Fruit fly (Drosophila melanogaster) whole organism, embryonic: ENCODE data around the gene Vha100-2.

Experiments used
- B-H2 ChIP-seq: fragments of 200-800 bp; sonication (Bioruptor generic); optimal IDR thresholded peaks from 2 replicates; lab custom pipeline; 2018; ENCODE audit warnings: missing biosample characterization, mild to moderate bottlenecking, missing genetic modification characterization
- Bdp1 ChIP-seq: fragments of 200-800 bp; sonication (Bioruptor generic); optimal IDR thresholded peaks from 3 replicates; lab custom pipeline; 2016; ENCODE audit warnings: missing biosample characterization, missing genetic modification characterization
- Bteb2 ChIP-seq: fragments of 200-800 bp; sonication (Bioruptor generic); optimal IDR thresholded peaks from 2 replicates; lab custom pipeline; 2016; ENCODE audit warnings: missing biosample characterization, missing genetic modification characterization
- CG10462 ChIP-seq: fragments of 200-800 bp; sonication (Bioruptor generic); optimal IDR thresholded peaks from 2 replicates; lab custom pipeline; 2016; ENCODE audit warnings: missing biosample characterization, missing genetic modification characterization
- CG10565 ChIP-seq: fragments of 200-800 bp; sonication (Bioruptor generic); optimal IDR thresholded peaks from 3 replicates; lab custom pipeline; 2016; ENCODE audit warnings: missing biosample characterization, mild to moderate bottlenecking, missing genetic modification characterization
- CG10654 ChIP-seq: fragments of 200-800 bp; sonication (Bioruptor generic); optimal IDR thresholded peaks from 2 replicates; lab custom pipeline; 2016; ENCODE audit warnings: missing biosample characterization, missing genetic modification characterization
- CG11247 ChIP-seq: fragments of 200-800 bp; sonication (Bioruptor generic); IDR thresholded peaks from 2 replicates; pipeline ENCODE4 v1.3.6; 2022; ENCODE audit warnings: missing biosample characterization, missing genetic modification characterization
- CG11695 ChIP-seq: fragments of 200-800 bp; sonication (Bioruptor generic); IDR thresholded peaks from 3 replicates; pipeline ENCODE4 v1.3.6; 2022; ENCODE audit warnings: missing biosample characterization, missing genetic modification characterization
- CG11696 ChIP-seq: fragments of 200-800 bp; sonication (Bioruptor generic); IDR thresholded peaks from 2 replicates; pipeline ENCODE4 v1.3.6; 2022; ENCODE audit warnings: missing biosample characterization, missing genetic modification characterization
- CG12071 ChIP-seq: fragments of 200-800 bp; sonication (Bioruptor generic); optimal IDR thresholded peaks from 3 replicates; lab custom pipeline; 2018; ENCODE audit warnings: missing biosample characterization, mild to moderate bottlenecking, missing genetic modification characterization
- CG12391 ChIP-seq: fragments of 200-800 bp; sonication (Bioruptor generic); optimal IDR thresholded peaks from 3 replicates; lab custom pipeline; 2018; ENCODE audit warnings: missing biosample characterization, mild to moderate bottlenecking, missing genetic modification characterization, moderate library complexity
- CG12942 ChIP-seq: fragments of 200-800 bp; sonication (Bioruptor generic); optimal IDR thresholded peaks from 3 replicates; lab custom pipeline; 2016; ENCODE audit warnings: missing biosample characterization, missing genetic modification characterization
- CG14710 ChIP-seq: fragments of 200-800 bp; sonication (Bioruptor generic); optimal IDR thresholded peaks from 3 replicates; lab custom pipeline; 2019; ENCODE audit warnings: missing biosample characterization, mild to moderate bottlenecking, missing genetic modification characterization, moderate library complexity
- CG14965 ChIP-seq: fragments of 200-800 bp; sonication (Bioruptor generic); optimal IDR thresholded peaks from 2 replicates; lab custom pipeline; 2016; ENCODE audit warnings: missing biosample characterization, missing genetic modification characterization, borderline replicate concordance
- CG15011 ChIP-seq: fragments of 200-800 bp; sonication (Bioruptor generic); optimal IDR thresholded peaks from 3 replicates; lab custom pipeline; 2018; ENCODE audit warnings: missing biosample characterization, mild to moderate bottlenecking, missing genetic modification characterization
- CG1647 ChIP-seq: fragments of 200-800 bp; sonication (Bioruptor generic); optimal IDR thresholded peaks from 3 replicates; lab custom pipeline; 2016; ENCODE audit warnings: missing biosample characterization, missing genetic modification characterization
- CG17385 ChIP-seq: fragments of 200-800 bp; sonication (Bioruptor generic); optimal IDR thresholded peaks from 3 replicates; lab custom pipeline; 2018; ENCODE audit warnings: missing biosample characterization, mild to moderate bottlenecking, missing genetic modification characterization
- CG17568 ChIP-seq: fragments of 200-800 bp; sonication (Bioruptor generic); optimal IDR thresholded peaks from 2 replicates; lab custom pipeline; 2018; ENCODE audit warnings: missing biosample characterization, mild to moderate bottlenecking, missing genetic modification characterization, moderate library complexity
- CG31388 ChIP-seq: fragments of 200-800 bp; sonication (Bioruptor generic); optimal IDR thresholded peaks from 2 replicates; lab custom pipeline; 2016; ENCODE audit warnings: missing biosample characterization, missing genetic modification characterization
- CG4282 ChIP-seq: fragments of 200-800 bp; sonication (Bioruptor generic); optimal IDR thresholded peaks from 2 replicates; lab custom pipeline; 2016; ENCODE audit warnings: missing biosample characterization, missing genetic modification characterization
- CG4617 ChIP-seq: fragments of 200-800 bp; sonication (Bioruptor generic); optimal IDR thresholded peaks from 3 replicates; lab custom pipeline; 2016; ENCODE audit warnings: missing biosample characterization, missing genetic modification characterization, borderline replicate concordance
- CG6175 ChIP-seq: fragments of 200-800 bp; sonication (Bioruptor generic); IDR thresholded peaks from 3 replicates; pipeline ENCODE4 v1.3.6; 2022; ENCODE audit warnings: missing biosample characterization, missing genetic modification characterization
- CG6791 ChIP-seq: fragments of 200-800 bp; sonication (Bioruptor generic); IDR thresholded peaks from 3 replicates; pipeline ENCODE4 v1.3.6; 2022; ENCODE audit warnings: missing biosample characterization, missing genetic modification characterization; ENCODE audit not compliant: partially characterized antibody
- CG7745 ChIP-seq: fragments of 200-800 bp; sonication (Bioruptor generic); optimal IDR thresholded peaks from 2 replicates; lab custom pipeline; 2018; ENCODE audit warnings: missing biosample characterization, mild to moderate bottlenecking, missing genetic modification characterization, moderate library complexity
- CHES-1-like ChIP-seq: fragments of 200-800 bp; sonication (Bioruptor generic); optimal IDR thresholded peaks from 2 replicates; lab custom pipeline; 2016; ENCODE audit warnings: missing biosample characterization, missing genetic modification characterization
- Chrac-16 ChIP-seq: fragments of 200-800 bp; sonication (Bioruptor generic); optimal IDR thresholded peaks from 3 replicates; lab custom pipeline; 2016; ENCODE audit warnings: missing biosample characterization, missing genetic modification characterization
- Dad ChIP-seq: fragments of 200-800 bp; sonication (Bioruptor generic); optimal IDR thresholded peaks from 3 replicates; lab custom pipeline; 2016; ENCODE audit warnings: missing biosample characterization, missing genetic modification characterization
- Dref ChIP-seq: fragments of 200-800 bp; sonication (Bioruptor generic); IDR thresholded peaks from 2 replicates; pipeline ENCODE4 v1.3.6; 2022; ENCODE audit warnings: missing biosample characterization, missing genetic modification characterization
- HLH54F ChIP-seq: fragments of 200-800 bp; sonication (Bioruptor generic); optimal IDR thresholded peaks from 3 replicates; lab custom pipeline; 2016; ENCODE audit warnings: missing biosample characterization, missing genetic modification characterization
- Lpt ChIP-seq: fragments of >200 bp; optimal IDR thresholded peaks from 2 replicates; lab custom pipeline; 2018; ENCODE audit warnings: missing biosample characterization, missing genetic modification characterization
- Mrtf ChIP-seq: fragments of 200-800 bp; sonication (Bioruptor generic); IDR thresholded peaks from 3 replicates; pipeline ENCODE4 v1.3.6; 2022; ENCODE audit warnings: missing biosample characterization, missing genetic modification characterization
- NC2β ChIP-seq: fragments of 200-800 bp; sonication (Bioruptor generic); optimal IDR thresholded peaks from 2 replicates; lab custom pipeline; 2016; ENCODE audit warnings: missing biosample characterization, missing genetic modification characterization
- Rx ChIP-seq: fragments of 200-800 bp; sonication (Bioruptor generic); IDR thresholded peaks from 2 replicates; pipeline ENCODE4 v1.3.6; 2022; ENCODE audit warnings: missing biosample characterization, missing genetic modification characterization
- bbx ChIP-seq: fragments of 200-800 bp; sonication (Bioruptor generic); IDR thresholded peaks from 2 replicates; pipeline ENCODE4 v1.3.6; 2022; ENCODE audit warnings: missing biosample characterization, missing genetic modification characterization; ENCODE audit not compliant: partially characterized antibody
- corto ChIP-seq: fragments of 200-800 bp; sonication (Bioruptor generic); optimal IDR thresholded peaks from 2 replicates; lab custom pipeline; 2016; ENCODE audit warnings: missing biosample characterization, mild to moderate bottlenecking, missing genetic modification characterization, moderate library complexity
- da ChIP-seq: fragments of 200-800 bp; sonication (Bioruptor generic); optimal IDR thresholded peaks from 2 replicates; lab custom pipeline; 2016; ENCODE audit warnings: missing biosample characterization, missing genetic modification characterization
- h ChIP-seq: fragments of >200 bp; optimal IDR thresholded peaks from 2 replicates; lab custom pipeline; 2017
- ind ChIP-seq: fragments of 200-800 bp; sonication (Bioruptor generic); optimal IDR thresholded peaks from 3 replicates; lab custom pipeline; 2016; ENCODE audit warnings: missing biosample characterization, missing genetic modification characterization
- insv ChIP-seq, 2 experiments: fragments of 200-800 bp; sonication (Bioruptor generic); optimal IDR thresholded peaks; 3 replicates each; lab custom pipeline; 2016 to 2018; ENCODE audit warnings: missing biosample characterization in 2 of 2, missing genetic modification characterization in 2 of 2
- jigr1 ChIP-seq: fragments of 200-800 bp; sonication (Bioruptor generic); IDR thresholded peaks from 3 replicates; pipeline ENCODE4 v1.3.6; 2022; ENCODE audit warnings: missing biosample characterization, missing genetic modification characterization
- kay ChIP-seq: fragments of 200-800 bp; sonication (Bioruptor generic); optimal IDR thresholded peaks from 2 replicates; lab custom pipeline; 2016; ENCODE audit warnings: missing biosample characterization, missing genetic modification characterization
- mam ChIP-seq: fragments of 200-800 bp; sonication (Bioruptor generic); optimal IDR thresholded peaks from 3 replicates; lab custom pipeline; 2016; ENCODE audit warnings: missing biosample characterization, missing genetic modification characterization
- nau ChIP-seq: fragments of 200-800 bp; sonication (Bioruptor generic); optimal IDR thresholded peaks from 3 replicates; lab custom pipeline; 2017; ENCODE audit warnings: missing biosample characterization, mild to moderate bottlenecking, missing genetic modification characterization, missing genetic modification reagents
- nmo ChIP-seq: fragments of 200-800 bp; sonication (Bioruptor generic); optimal IDR thresholded peaks from 2 replicates; lab custom pipeline; 2018; ENCODE audit warnings: missing biosample characterization, mild to moderate bottlenecking, missing genetic modification characterization, moderate library complexity
- phol ChIP-seq: fragments of 200-800 bp; sonication (Bioruptor generic); optimal IDR thresholded peaks from 3 replicates; lab custom pipeline; 2018; ENCODE audit warnings: missing biosample characterization, mild to moderate bottlenecking, missing genetic modification characterization, moderate library complexity
- ranshi ChIP-seq: fragments of 200-800 bp; sonication (Bioruptor generic); IDR thresholded peaks from 2 replicates; pipeline ENCODE4 v1.3.6; 2022; ENCODE audit warnings: missing biosample characterization, missing genetic modification characterization
- sim ChIP-seq: fragments of 200-800 bp; sonication (Bioruptor generic); IDR thresholded peaks from 2 replicates; pipeline ENCODE4 v1.3.6; 2022; ENCODE audit warnings: missing biosample characterization, missing genetic modification characterization
- slou ChIP-seq: fragments of 200-800 bp; sonication (Bioruptor generic); optimal IDR thresholded peaks from 3 replicates; lab custom pipeline; 2016; ENCODE audit warnings: missing biosample characterization, missing genetic modification characterization
- stc ChIP-seq: fragments of 200-800 bp; sonication (Bioruptor generic); IDR thresholded peaks from 2 replicates; pipeline ENCODE4 v1.3.6; 2022; ENCODE audit warnings: missing biosample characterization, missing genetic modification characterization
- unpg ChIP-seq: fragments of 200-800 bp; sonication (Bioruptor generic); optimal IDR thresholded peaks from 3 replicates; lab custom pipeline; 2018; ENCODE audit warnings: missing biosample characterization, mild to moderate bottlenecking, missing genetic modification characterization, moderate library complexity

Gene Vha100-2

dm6 chr3R:18438827-18439717 is 40.1 kb upstream of the Vha100-2 start (continued):
- TF ChIP-seq Bdp1 (GFP tag; lab: Kevin White, UChicago) (peak; percentile 27), slou (GFP tag; lab: Kevin White, UChicago) (peak; percentile 41), Lpt (GFP tag; lab: Kevin White, UChicago) (no peak), nau (GFP tag; lab: Kevin White, UChicago) (peak; percentile 78), sim (GFP tag; lab: Robert Waterston, UW) (no peak), CG10462 (GFP tag; lab: Kevin White, UChicago) (no peak), h (lab: Kevin White, UChicago) (no peak), CG12391 (tag; lab: Kevin White, UChicago) (peak; percentile 52), CG15011 (peak; percentile 29), Bteb2 (GFP tag; lab: Kevin White, UChicago) (peak; percentile 35), Chrac-16 (GFP tag; lab: Kevin White, UChicago) (peak; percentile 25), CG14710 (tag; lab: Kevin White, UChicago) (no peak), mam (peak; percentile 23), CG17385 (peak; percentile 22), CG7745 (no peak), CG4282 (GFP tag; lab: Kevin White, UChicago) (peak; percentile 18), CHES-1-like (GFP tag; lab: Kevin White, UChicago) (peak; percentile 62), da (GFP tag; lab: Kevin White, UChicago) (no peak), CG6791 (GFP tag; lab: Robert Waterston, UW) (no peak), ind (GFP tag; lab: Kevin White, UChicago) (peak; percentile 46), CG10654 (GFP tag; lab: Kevin White, UChicago) (peak; percentile 35), CG12942 (GFP tag; lab: Kevin White, UChicago) (peak; percentile 13), NC2β (no peak), corto (GFP tag; lab: Kevin White, UChicago) (no peak), CG14965 (peak; percentile 47), nmo (GFP tag; lab: Kevin White, UChicago) (peak; percentile 37), Mrtf (GFP tag; lab: Robert Waterston, UW) (no peak), jigr1 (GFP tag; lab: Robert Waterston, UW) (0 out of 3 replicates have a peak, but pooled peaks have one; percentile 16), insv (GFP tag; optimal IDR thresholded peaks at IDR 0.05; lab: Kevin White, UChicago) (no peak), CG11696 (no peak), CG11695 (GFP tag; lab: Robert Waterston, UW) (peak; percentile 49; the same call in 2 of the 3 replicates), stc (GFP tag; lab: Robert Waterston, UW) (peak; percentile 47; the same call in 1 of the 2 replicates), CG12071 (peak; percentile 58), CG1647 (GFP tag; lab: Kevin White, UChicago) (peak; percentile 34), CG10565 (GFP tag; lab: Kevin White, UChicago) (no peak), kay (no peak), CG4617 (no peak), B-H2 (peak; percentile 70), HLH54F (GFP tag; lab: Kevin White, UChicago) (peak; percentile 20), bbx (GFP tag; lab: Robert Waterston, UW) (no peak), CG11247 (peak; percentile 9; the same call in 1 of the 2 replicates), CG17568 (GFP tag; lab: Kevin White, UChicago) (peak; percentile 69), CG31388 (GFP tag; lab: Kevin White, UChicago) (no peak), CG6175 (no peak), Rx (GFP tag; lab: Robert Waterston, UW) (no peak), unpg (GFP tag; lab: Kevin White, UChicago) (peak; percentile 47), ranshi (GFP tag; lab: Robert Waterston, UW) (peak; percentile 30; the same call in 1 of the 2 replicates), Dad (GFP tag; lab: Kevin White, UChicago) (no peak), phol (tag; lab: Kevin White, UChicago) (peak; percentile 42), Dref (GFP tag; lab: Robert Waterston, UW) (no peak)
